Worm (Caenorhabditis elegans): ENCODE measurements around the gene vit-1.

The vit-1 gene

ce11 chrX:7773714-7774318, 46.1 kb downstream of the vit-1 start (continued):
- TF ChIP-seq zag-1 (tag; optimal IDR thresholded peaks at IDR 0.05) (no peak), nhr-71 (tag; optimal IDR thresholded peaks at IDR 0.05) (peak; percentile 69), ets-5 (GFP tag; IDR thresholded peaks at IDR 0.05) (no peak), unc-86 (tag; optimal IDR thresholded peaks at IDR 0.05) (no peak), fkh-8 (tag; optimal IDR thresholded peaks at IDR 0.05) (no peak), alr-1 (tag; optimal IDR thresholded peaks at IDR 0.05; ENCODE audit: borderline replicate concordance) (no peak), elt-3 (tag; optimal IDR thresholded peaks at IDR 0.05) (peak in 2 of 6 experiments; percentile 45 to 58), jun-1 (tag; optimal IDR thresholded peaks at IDR 0.05) (no peak), irx-1 (tag; optimal IDR thresholded peaks at IDR 0.05) (no peak), rnt-1 (tag; optimal IDR thresholded peaks at IDR 0.05) (peak; percentile 27), aly-2 (tag; optimal IDR thresholded peaks at IDR 0.05) (no peak), skn-1 (tag; optimal IDR thresholded peaks at IDR 0.05) (no peak), lin-39 (tag; optimal IDR thresholded peaks at IDR 0.05) (no peak), unc-30 (tag; optimal IDR thresholded peaks at IDR 0.05) (no peak), ceh-88 (GFP tag; IDR thresholded peaks at IDR 0.05) (no peak), egl-13 (tag; optimal IDR thresholded peaks at IDR 0.05) (no peak), unc-98 (GFP tag; IDR thresholded peaks at IDR 0.05) (no peak), ztf-11 (tag; optimal IDR thresholded peaks at IDR 0.05) (no peak), C04F5.9 (tag; optimal IDR thresholded peaks at IDR 0.05) (no peak), sox-4 (tag; optimal IDR thresholded peaks at IDR 0.05) (no peak), ceh-82 (tag; optimal IDR thresholded peaks at IDR 0.05) (no peak)

DNA sequence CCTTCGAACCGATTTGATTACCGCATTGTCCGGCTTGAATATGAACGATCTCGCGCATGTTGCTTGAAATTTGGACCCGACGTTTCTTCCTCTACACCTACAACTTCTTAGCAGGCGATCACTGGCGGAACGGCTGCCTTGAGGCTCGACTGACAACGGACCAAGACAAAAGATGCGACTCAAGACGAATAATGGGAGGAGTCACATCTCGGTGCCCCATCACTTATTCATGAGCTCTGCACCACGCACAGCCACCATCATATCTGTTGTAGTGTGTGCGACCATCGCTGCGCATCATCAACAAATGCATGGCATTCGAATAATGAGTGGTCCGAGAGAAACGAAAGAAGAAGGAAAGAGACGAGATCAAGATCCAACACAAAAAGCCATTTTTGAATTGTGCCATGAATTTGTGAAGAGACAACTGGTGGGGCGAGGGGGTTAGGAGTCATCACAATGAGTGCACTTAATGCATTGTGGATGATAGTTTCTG, 48.9 kb downstream of the vit-1 start, which contains the start of gene mec-7:
Gene mec-7, minus strand, starts transcription at position 181 of the 493 bp plus-strand sequence.
- TF ChIP-seq fkh-10 (GFP tag; optimal IDR thresholded peaks at IDR 0.05) (no peak), sup-37 (GFP tag; optimal IDR thresholded peaks at IDR 0.05) (no peak), unc-86 (tag; optimal IDR thresholded peaks at IDR 0.05) (peak; percentile 64), nhr-85 (tag) (no peak), lin-14 (GFP tag; optimal IDR thresholded peaks at IDR 0.05) (peak; percentile 9), elt-3 (tag; optimal IDR thresholded peaks at IDR 0.05) (no peak)

DNA sequence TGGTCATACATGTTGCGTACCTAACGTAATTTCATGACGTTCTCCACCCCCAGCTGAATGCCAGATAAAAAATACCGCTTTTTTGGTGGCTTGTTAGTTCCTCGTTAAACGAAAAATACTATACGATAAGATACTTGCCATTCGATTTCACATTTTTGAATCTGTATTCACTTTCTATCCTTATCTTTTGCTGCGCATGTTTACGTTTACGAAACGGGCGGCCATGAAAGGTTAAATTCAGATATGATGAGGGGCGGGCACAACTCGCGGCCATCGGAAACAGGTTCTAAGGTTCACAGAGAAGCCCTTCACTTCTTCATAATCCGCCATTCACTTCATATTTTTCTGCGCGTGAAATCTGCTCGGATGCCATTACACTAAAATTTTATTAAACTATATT, 51.1 kb downstream of the vit-1 start:
- TF ChIP-seq zip-4 (GFP tag; optimal IDR thresholded peaks at IDR 0.05) (no peak), lin-39 (tag; optimal IDR thresholded peaks at IDR 0.05) (no peak), efl-1 (optimal IDR thresholded peaks at IDR 0.05) (no peak), efl-1 (GFP tag; optimal IDR thresholded peaks at IDR 0.05 in 1 of 2) (peak in 1 of 2 experiments; percentile 59), mep-1 (tag; optimal IDR thresholded peaks at IDR 0.05) (no peak), skn-1 (tag; optimal IDR thresholded peaks at IDR 0.05) (no peak), unc-62 (GFP tag; optimal IDR thresholded peaks at IDR 0.05) (no peak), mdl-1 (tag; optimal IDR thresholded peaks at IDR 0.05) (no peak), elt-3 (tag; optimal IDR thresholded peaks at IDR 0.05) (peak in 1 of 6 experiments; percentile 17), grh-1 (GFP tag; IDR thresholded peaks at IDR 0.05) (peak; percentile 27; the same call in 1 of the 2 replicates), blmp-1 (tag; optimal IDR thresholded peaks at IDR 0.05) (peak; percentile 88), sup-37 (GFP tag; optimal IDR thresholded peaks at IDR 0.05) (no peak), lin-14 (GFP tag; optimal IDR thresholded peaks at IDR 0.05) (peak; percentile 4), alr-1 (tag; optimal IDR thresholded peaks at IDR 0.05; ENCODE audit: borderline replicate concordance) (no peak), fkh-4 (tag; optimal IDR thresholded peaks at IDR 0.05; ENCODE audit: borderline replicate concordance) (no peak)

- TF ChIP-seq lir-3 (tag; optimal IDR thresholded peaks at IDR 0.05; ENCODE audit: poor library complexity) (no peak), hlh-4 (tag; optimal IDR thresholded peaks at IDR 0.05) (no peak), elt-3 (tag; optimal IDR thresholded peaks at IDR 0.05) (no peak), lin-35 (GFP tag; optimal IDR thresholded peaks at IDR 0.05) (no peak), unc-86 (tag; optimal IDR thresholded peaks at IDR 0.05) (no peak), lin-39 (tag; optimal IDR thresholded peaks at IDR 0.05) (no peak), fkh-8 (tag; optimal IDR thresholded peaks at IDR 0.05) (no peak), aha-1 (tag; optimal IDR thresholded peaks at IDR 0.05) (no peak), egl-13 (tag; optimal IDR thresholded peaks at IDR 0.05) (no peak), unc-62 (GFP tag; optimal IDR thresholded peaks at IDR 0.05) (no peak), nhr-84 (tag; optimal IDR thresholded peaks at IDR 0.05) (no peak), skn-1 (tag; optimal IDR thresholded peaks at IDR 0.05) (no peak), sptf-1 (tag; optimal IDR thresholded peaks at IDR 0.05) (no peak), ztf-4 (tag; optimal IDR thresholded peaks at IDR 0.05) (no peak), ceh-82 (tag; optimal IDR thresholded peaks at IDR 0.05) (no peak), C34B4.2 (tag; optimal IDR thresholded peaks at IDR 0.05) (no peak), fos-1 (tag; optimal IDR thresholded peaks at IDR 0.05) (no peak), zag-1 (tag; optimal IDR thresholded peaks at IDR 0.05) (no peak), lin-15B (tag; optimal IDR thresholded peaks at IDR 0.05) (no peak), ces-1 (GFP tag; optimal IDR thresholded peaks at IDR 0.05) (no peak)
These were observed 51.9 kb downstream of the vit-1 start, which contains the start of gene ZK154.1 for ce11 chrX:7779527-7780033. TSS of gene ZK154.1 (plus strand) at chrX:7779577.
